Worm (Caenorhabditis elegans) whole organism, L2 larva: Measurements from ENCODE around the gene trul-1.

Experiments used
- C34F6.9 ChIP-seq: fragments of 150-350 bp; optimal IDR thresholded peaks from 2 replicates; lab custom pipeline; 2014; ENCODE audit warnings: missing biosample characterization, missing genetic modification characterization
- F13H6.1 ChIP-seq: sonication (generic microtip); optimal IDR thresholded peaks from 2 replicates; lab custom pipeline; 2016; ENCODE audit warnings: missing genetic modification characterization, missing compliant biosample characterization
- R02D3.7 ChIP-seq: fragments of 150-350 bp; optimal IDR thresholded peaks from 2 replicates; lab custom pipeline; 2014; ENCODE audit warnings: missing biosample characterization, missing genetic modification characterization
- Y55F3AM.14 ChIP-seq: fragments of 200-800 bp; sonication (Bioruptor generic); optimal IDR thresholded peaks from 2 replicates; lab custom pipeline; 2018; ENCODE audit warnings: mild to moderate bottlenecking, missing genetic modification characterization, missing compliant biosample characterization
- ZK546.5 ChIP-seq: sonication (generic microtip); optimal IDR thresholded peaks from 2 replicates; lab custom pipeline; 2017; ENCODE audit warnings: missing biosample characterization, missing genetic modification characterization
- aly-2 ChIP-seq: fragments of 150-350 bp; optimal IDR thresholded peaks from 2 replicates; lab custom pipeline; 2014; ENCODE audit warnings: missing biosample characterization, missing genetic modification characterization
- ama-1 ChIP-seq: fragments of 150-350 bp; optimal IDR thresholded peaks from 2 replicates; lab custom pipeline; 2018; ENCODE audit warnings: inconsistent platforms
- blmp-1 ChIP-seq: sonication (generic microtip); optimal IDR thresholded peaks from 2 replicates; lab custom pipeline; 2017; ENCODE audit warnings: missing genetic modification characterization, mild to moderate bottlenecking, missing compliant biosample characterization, antibody characterized with exemption, moderate library complexity; ENCODE audit not compliant: insufficient read depth
- ceh-16 ChIP-seq: fragments of 150-350 bp; optimal IDR thresholded peaks from 2 replicates; lab custom pipeline; 2014; ENCODE audit warnings: missing biosample characterization, missing genetic modification characterization
- ceh-82 ChIP-seq: fragments of 150-350 bp; optimal IDR thresholded peaks from 2 replicates; lab custom pipeline; 2014; ENCODE audit warnings: missing biosample characterization, missing genetic modification characterization
- crh-2 ChIP-seq: sonication (generic microtip); optimal IDR thresholded peaks from 2 replicates; lab custom pipeline; 2017; ENCODE audit warnings: missing biosample characterization, missing genetic modification characterization
- egl-27 ChIP-seq: sonication (generic microtip); optimal IDR thresholded peaks from 3 replicates; lab custom pipeline; 2017; ENCODE audit warnings: missing biosample characterization, missing genetic modification reagents, missing genetic modification characterization
- fos-1 ChIP-seq: fragments of 150-350 bp; optimal IDR thresholded peaks from 2 replicates; lab custom pipeline; 2014; ENCODE audit warnings: missing biosample characterization, missing genetic modification characterization
- gmeb-1 ChIP-seq: fragments of 150-350 bp; optimal IDR thresholded peaks from 2 replicates; lab custom pipeline; 2014; ENCODE audit warnings: missing biosample characterization, missing genetic modification characterization
- lin-11 ChIP-seq: fragments of 150-350 bp; sonication (generic microtip); optimal IDR thresholded peaks from 2 replicates; lab custom pipeline; 2014; ENCODE audit warnings: missing biosample characterization, missing genetic modification characterization, inconsistent platforms, mixed read lengths
- lin-13 ChIP-seq: fragments of 150-350 bp; optimal IDR thresholded peaks from 2 replicates; lab custom pipeline; 2014; ENCODE audit warnings: missing biosample characterization, missing genetic modification reagents, missing genetic modification characterization
- lin-39 ChIP-seq: fragments of 150-350 bp; optimal IDR thresholded peaks from 2 replicates; lab custom pipeline; 2014; ENCODE audit warnings: missing biosample characterization, missing genetic modification reagents, missing genetic modification characterization
- lsy-2 ChIP-seq, 2 experiments: fragments of 150-350 bp in 1 of 2; sonication (generic microtip) in 1 of 2; optimal IDR thresholded peaks; 2 replicates each; lab custom pipeline; 2014 to 2017; ENCODE audit warnings: missing biosample characterization in 2 of 2, missing genetic modification characterization in 2 of 2
- mab-5 ChIP-seq: fragments of 150-350 bp; optimal IDR thresholded peaks from 2 replicates; lab custom pipeline; 2014; ENCODE audit warnings: missing biosample characterization, missing genetic modification characterization
- mbf-1 ChIP-seq: sonication (generic microtip); optimal IDR thresholded peaks from 2 replicates; lab custom pipeline; 2017; ENCODE audit warnings: missing biosample characterization, missing genetic modification characterization
- mdl-1 ChIP-seq, 2 experiments: fragments of 150-350 bp in 1 of 2; sonication (generic microtip) in 1 of 2; optimal IDR thresholded peaks; 2 replicates each; lab custom pipeline; 2017; ENCODE audit warnings: missing biosample characterization in 2 of 2, missing genetic modification characterization in 2 of 2
- nhr-10 ChIP-seq: sonication (generic microtip); optimal IDR thresholded peaks from 2 replicates; lab custom pipeline; 2017; ENCODE audit warnings: missing biosample characterization, missing genetic modification characterization
- nhr-11 ChIP-seq: fragments of 150-350 bp; optimal IDR thresholded peaks from 2 replicates; lab custom pipeline; 2014; ENCODE audit warnings: missing biosample characterization, missing genetic modification characterization
- nhr-12 ChIP-seq: fragments of 150-350 bp; optimal IDR thresholded peaks from 2 replicates; lab custom pipeline; 2014; ENCODE audit warnings: missing biosample characterization, missing genetic modification characterization
- nhr-129 ChIP-seq: fragments of 150-350 bp; optimal IDR thresholded peaks from 2 replicates; lab custom pipeline; 2014; ENCODE audit warnings: missing biosample characterization, missing genetic modification characterization
- nhr-21 ChIP-seq: fragments of 150-350 bp; optimal IDR thresholded peaks from 2 replicates; lab custom pipeline; 2014; ENCODE audit warnings: missing biosample characterization, missing genetic modification characterization
- nhr-23 ChIP-seq: fragments of 150-350 bp; optimal IDR thresholded peaks from 2 replicates; lab custom pipeline; 2014; ENCODE audit warnings: missing biosample characterization, missing genetic modification reagents, missing genetic modification characterization
- nhr-237 ChIP-seq: fragments of 150-350 bp; optimal IDR thresholded peaks from 2 replicates; lab custom pipeline; 2014; ENCODE audit warnings: missing biosample characterization, missing genetic modification characterization
- nhr-25 ChIP-seq: fragments of 150-350 bp; sonication (generic microtip); optimal IDR thresholded peaks from 3 replicates; lab custom pipeline; 2014; ENCODE audit warnings: missing biosample characterization, missing genetic modification characterization
- nhr-6 ChIP-seq: fragments of 150-350 bp; optimal IDR thresholded peaks from 2 replicates; lab custom pipeline; 2014; ENCODE audit warnings: missing biosample characterization, missing genetic modification characterization
- nhr-77 ChIP-seq: fragments of 150-350 bp; optimal IDR thresholded peaks from 2 replicates; lab custom pipeline; 2014; ENCODE audit warnings: missing biosample characterization, missing genetic modification characterization
- sem-4 ChIP-seq: fragments of 150-350 bp; optimal IDR thresholded peaks from 2 replicates; lab custom pipeline; 2014; ENCODE audit warnings: missing biosample characterization, missing genetic modification reagents, missing genetic modification characterization
- skn-1 ChIP-seq: sonication (generic microtip); optimal IDR thresholded peaks from 2 replicates; lab custom pipeline; 2017; ENCODE audit warnings: missing biosample characterization, missing genetic modification characterization
- sma-3 ChIP-seq: sonication (generic microtip); optimal IDR thresholded peaks from 2 replicates; lab custom pipeline; 2016; ENCODE audit warnings: missing genetic modification reagents, missing genetic modification characterization, missing compliant biosample characterization
- sma-9 ChIP-seq, 2 experiments: fragments of 150-350 bp in 1 of 2; sonication (generic microtip) in 1 of 2; optimal IDR thresholded peaks; 2 replicates each; lab custom pipeline; 2014 to 2016; ENCODE audit warnings: missing genetic modification characterization in 2 of 2, mild to moderate bottlenecking in 1 of 2, missing biosample characterization in 1 of 2, missing compliant biosample characterization in 1 of 2, missing genetic modification reagents in 1 of 2, moderate library complexity in 1 of 2
- snpc-4 ChIP-seq: fragments of 150-350 bp; optimal IDR thresholded peaks from 2 replicates; lab custom pipeline; 2014; ENCODE audit warnings: missing biosample characterization, missing genetic modification characterization
- unc-39 ChIP-seq: fragments of 150-350 bp; optimal IDR thresholded peaks from 2 replicates; lab custom pipeline; 2014; ENCODE audit warnings: missing biosample characterization, missing genetic modification characterization
- unc-55 ChIP-seq: fragments of 150-350 bp; sonication (generic microtip); optimal IDR thresholded peaks from 3 replicates; lab custom pipeline; 2014; ENCODE audit warnings: missing biosample characterization, missing genetic modification reagents, missing genetic modification characterization
- unc-62 ChIP-seq: fragments of 150-350 bp; optimal IDR thresholded peaks from 2 replicates; lab custom pipeline; 2014; ENCODE audit warnings: missing biosample characterization, missing genetic modification reagents, missing genetic modification characterization
- zag-1 ChIP-seq: fragments of 150-350 bp; optimal IDR thresholded peaks from 2 replicates; lab custom pipeline; 2014; ENCODE audit warnings: missing biosample characterization, missing genetic modification characterization
- ztf-11 ChIP-seq: sonication (generic microtip); optimal IDR thresholded peaks from 2 replicates; lab custom pipeline; 2017; ENCODE audit warnings: missing biosample characterization, missing genetic modification characterization

Gene trul-1

DNA sequence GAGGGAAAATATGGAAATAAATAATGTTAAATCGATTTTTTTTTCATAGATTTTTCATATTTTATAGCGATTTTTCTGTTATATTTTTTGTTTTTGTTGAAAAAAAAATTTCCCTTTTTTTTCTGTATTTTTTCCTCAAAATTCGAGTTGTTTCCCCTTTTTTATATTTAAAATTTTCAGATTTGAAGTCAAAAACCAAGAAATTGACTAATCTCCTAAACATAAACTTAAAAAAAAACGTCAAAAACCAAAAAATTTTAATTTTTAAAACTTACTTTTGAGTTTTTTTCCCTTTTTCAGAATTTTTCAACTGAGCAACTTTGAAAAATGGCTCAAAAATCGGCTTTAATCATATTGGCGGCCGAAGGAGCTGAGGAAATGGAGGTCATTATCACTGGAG is 7.9 kb upstream of the trul-1 start, which contains the start of gene djr-1.1:
Gene djr-1.1, plus strand, starts transcription at position 301 of the 400 bp plus-strand sequence.
- no peak for TF ChIP-seq lin-39 (tag; lab: Kevin White, UChicago)
- no peak for TF ChIP-seq nhr-6 (tag; lab: Kevin White, UChicago)
- TF ChIP-seq snpc-4: no peak
- no peak for TF ChIP-seq aly-2 (tag; lab: Kevin White, UChicago)
- no peak for TF ChIP-seq unc-39 (tag; lab: Kevin White, UChicago)
- TF ChIP-seq ama-1 (lab: Kevin White, UChicago): no peak
- TF ChIP-seq C34F6.9 (tag; lab: Kevin White, UChicago): no peak
- TF ChIP-seq nhr-12: no peak
- TF ChIP-seq sma-3 (GFP tag; lab: Kevin White, UChicago): no peak
- TF ChIP-seq nhr-21 (tag; lab: Kevin White, UChicago): no peak
- TF ChIP-seq Y55F3AM.14 (GFP tag; lab: Kevin White, UChicago): no peak
- no peak for TF ChIP-seq nhr-23 (tag; lab: Kevin White, UChicago)

DNA sequence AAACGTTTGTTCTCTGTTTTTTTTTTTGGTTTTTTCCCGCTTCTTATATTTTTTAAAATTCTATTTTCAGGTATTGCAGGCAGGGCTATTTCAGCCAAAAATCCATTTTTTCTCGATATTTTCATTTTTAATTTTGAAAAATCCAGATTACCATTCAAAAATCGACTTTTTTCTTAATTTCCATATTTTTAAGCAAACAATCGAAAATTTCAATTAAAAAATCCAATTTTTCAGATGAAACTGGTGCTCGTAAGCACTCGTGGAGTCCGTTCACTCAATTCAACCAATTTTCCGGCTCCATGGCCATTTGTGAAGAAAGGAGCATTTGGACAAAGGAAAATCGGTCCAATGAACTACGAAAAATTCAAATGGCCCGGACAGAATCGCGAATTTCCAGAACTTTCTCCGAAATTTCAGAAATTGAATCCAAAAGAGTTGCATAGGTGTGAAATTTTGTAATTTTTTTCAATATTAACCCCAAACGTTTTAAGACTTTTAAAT is 6.4 kb upstream of the trul-1 start, which contains the start of gene mrpl-41:
Gene mrpl-41, plus strand, starts transcription at position 235 of the 501 bp plus-strand sequence.
- TF ChIP-seq Y55F3AM.14 (GFP tag; lab: Kevin White, UChicago): peak; percentile 12
- TF ChIP-seq mdl-1 (tag; optimal IDR thresholded peaks at IDR 0.05; lab: Kevin White, UChicago): no peak
- TF ChIP-seq, all 48 proteins: peak for 1

DNA sequence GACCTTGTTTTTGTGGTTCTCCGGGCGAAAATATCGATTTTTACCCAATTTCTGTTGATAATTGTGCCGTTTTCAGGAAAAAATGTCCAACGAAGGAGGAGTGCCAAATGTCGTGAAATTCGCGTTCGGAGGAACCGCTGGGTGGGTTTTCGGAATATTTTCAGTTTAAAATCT is 4.1 kb upstream of the trul-1 start, which contains the start of gene misc-1:
Gene misc-1, plus strand, starts transcription at position 75 of the 174 bp plus-strand sequence.
- TF ChIP-seq ama-1 (lab: Kevin White, UChicago): no peak
- no peak for TF ChIP-seq nhr-12
- TF ChIP-seq unc-62: no peak
- TF ChIP-seq Y55F3AM.14 (GFP tag; lab: Kevin White, UChicago): no peak
- no peak for TF ChIP-seq mdl-1 (tag; optimal IDR thresholded peaks at IDR 0.05; lab: Kevin White, UChicago)
- TF ChIP-seq nhr-10 (tag; lab: Kevin White, UChicago): no peak
- no peak for TF ChIP-seq egl-27 (tag; lab: Kevin White, UChicago)
- TF ChIP-seq nhr-21 (tag; lab: Kevin White, UChicago): no peak
- TF ChIP-seq sem-4 (tag; lab: Kevin White, UChicago): no peak
- TF ChIP-seq R02D3.7: no peak
- TF ChIP-seq aly-2 (tag; lab: Kevin White, UChicago): no peak
- no peak for TF ChIP-seq lsy-2 (tag; optimal IDR thresholded peaks at IDR 0.05; lab: Kevin White, UChicago)
- no peak for TF ChIP-seq ceh-82

DNA sequence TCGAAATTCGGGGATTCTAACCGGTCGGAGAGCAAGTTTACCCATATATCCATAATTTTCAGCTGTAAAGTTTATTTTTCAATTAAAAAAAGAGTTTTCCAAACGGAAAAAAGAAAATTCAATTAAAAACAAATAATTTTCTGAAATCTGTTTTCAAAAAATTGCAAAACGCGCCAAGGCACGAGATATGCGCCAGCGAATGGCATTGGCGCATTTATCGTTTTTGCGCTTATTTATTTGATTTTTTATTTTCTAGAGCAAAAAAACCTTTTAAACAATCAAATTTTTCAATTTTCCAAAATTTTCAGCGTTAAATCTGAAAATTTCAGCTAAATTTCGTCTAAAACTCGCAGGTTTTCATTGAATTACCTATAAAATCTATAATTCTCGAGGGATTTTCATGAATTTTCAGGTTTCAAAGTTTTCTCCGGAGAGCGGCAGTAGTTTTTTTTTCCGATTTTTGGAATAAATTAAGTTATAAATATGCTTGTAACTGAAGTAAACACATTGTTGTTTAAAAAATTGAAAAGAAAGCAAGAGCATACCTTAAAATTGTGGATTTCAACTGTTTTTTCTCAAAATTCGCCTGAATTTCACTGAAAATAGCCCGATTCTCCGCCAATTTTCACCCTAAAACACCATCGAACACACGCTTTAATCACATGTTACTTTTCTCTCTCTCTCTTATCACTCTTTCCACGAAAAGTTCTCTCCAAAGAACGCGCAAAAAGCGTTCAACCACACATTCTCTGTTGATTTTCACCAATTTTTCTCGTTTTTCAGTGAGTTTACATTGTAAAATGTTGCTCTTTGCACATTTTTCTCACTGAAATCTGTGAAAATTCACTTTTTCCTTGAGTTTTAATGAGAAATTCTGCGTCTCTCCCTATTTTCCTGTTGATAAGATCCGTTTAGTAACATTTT is 3.5 kb upstream of the trul-1 start, which contains the start of gene B0432.10:
Gene B0432.10, minus strand, starts transcription at position 649 of the 924 bp plus-strand sequence.
- peak; percentile 37 for TF ChIP-seq nhr-77 (tag; lab: Kevin White, UChicago)
- TF ChIP-seq R02D3.7: peak; percentile 8
- peak; percentile 97 for TF ChIP-seq gmeb-1 (tag; lab: Kevin White, UChicago)
- peak; percentile 96 for TF ChIP-seq unc-55 (GFP tag; lab: Kevin White, UChicago)
- TF ChIP-seq skn-1 (tag; lab: Kevin White, UChicago): no peak
- peak; percentile 77 for TF ChIP-seq sem-4 (tag; lab: Kevin White, UChicago)
- peak; percentile 60 for TF ChIP-seq snpc-4
- peak; percentile 81 for TF ChIP-seq crh-2 (tag; lab: Kevin White, UChicago)
- TF ChIP-seq ztf-11 (tag; lab: Kevin White, UChicago): no peak
- TF ChIP-seq sma-3 (GFP tag; lab: Kevin White, UChicago): peak; percentile 74
- peak; percentile 75 for TF ChIP-seq sma-9 (GFP tag; optimal IDR thresholded peaks at IDR 0.05; lab: Kevin White, UChicago)
- no peak for TF ChIP-seq sma-9 (tag; optimal IDR thresholded peaks at IDR 0.05; lab: Kevin White, UChicago)
- peak; percentile 74 for TF ChIP-seq F13H6.1 (tag; lab: Kevin White, UChicago)
- TF ChIP-seq zag-1: peak; percentile 17
- peak; percentile 78 for TF ChIP-seq nhr-6 (tag; lab: Kevin White, UChicago)
- peak; percentile 81 for TF ChIP-seq egl-27 (tag; lab: Kevin White, UChicago)
- peak; percentile 87 for TF ChIP-seq lin-13
- TF ChIP-seq Y55F3AM.14 (GFP tag; lab: Kevin White, UChicago): no peak
- TF ChIP-seq nhr-129 (tag; lab: Kevin White, UChicago): peak; percentile 58
- peak; percentile 19 for TF ChIP-seq ceh-16 (tag; lab: Kevin White, UChicago)
- TF ChIP-seq fos-1 (tag; lab: Kevin White, UChicago): peak; percentile 47
- peak; percentile 71 for TF ChIP-seq mab-5 (tag; lab: Kevin White, UChicago)
- peak; percentile 82 for TF ChIP-seq nhr-25 (tag; lab: Kevin White, UChicago)
- TF ChIP-seq mdl-1 (tag; optimal IDR thresholded peaks at IDR 0.05; lab: Kevin White, UChicago): peak in 1 of 2 experiments; percentile 4
- no peak for TF ChIP-seq blmp-1 (tag; lab: Kevin White, UChicago)
- no peak for TF ChIP-seq ama-1 (lab: Kevin White, UChicago)
- peak; percentile 63 for TF ChIP-seq nhr-21 (tag; lab: Kevin White, UChicago)
- no peak for TF ChIP-seq ZK546.5
- TF ChIP-seq nhr-237 (tag; lab: Kevin White, UChicago): peak; percentile 40
- TF ChIP-seq nhr-11 (tag; lab: Kevin White, UChicago): no peak
- no peak for TF ChIP-seq nhr-12
- TF ChIP-seq C34F6.9 (tag; lab: Kevin White, UChicago): peak; percentile 96
- no peak for TF ChIP-seq mbf-1 (tag; lab: Kevin White, UChicago)
- peak; percentile 81 to 92 for TF ChIP-seq lsy-2 (tag; optimal IDR thresholded peaks at IDR 0.05; lab: Kevin White, UChicago)
- TF ChIP-seq lin-11 (tag; lab: Kevin White, UChicago): peak; percentile 63
- TF ChIP-seq, all 48 proteins: peak for 25
